Worm (Caenorhabditis elegans): ENCODE data around the gene lipl-8.

- TF ChIP-seq ama-1 (optimal IDR thresholded peaks at IDR 0.05): no peak
- no peak for TF ChIP-seq B0310.2 (tag; optimal IDR thresholded peaks at IDR 0.05)
- TF ChIP-seq pes-1 (GFP tag; IDR thresholded peaks at IDR 0.05): no peak
- TF ChIP-seq sea-1 (GFP tag; conservative IDR thresholded peaks at IDR 0.05): no peak
- TF ChIP-seq hmg-4 (GFP tag; optimal IDR thresholded peaks at IDR 0.05): no peak
- no peak for TF ChIP-seq tbx-11 (GFP tag; IDR thresholded peaks at IDR 0.05)
- no peak for TF ChIP-seq aly-1 (tag; optimal IDR thresholded peaks at IDR 0.05)
- no peak for TF ChIP-seq F13C5.2 (tag; optimal IDR thresholded peaks at IDR 0.05)
- no peak for TF ChIP-seq scrt-1 (GFP tag; IDR thresholded peaks at IDR 0.05)
- TF ChIP-seq tra-4 (tag; optimal IDR thresholded peaks at IDR 0.05): no peak
Measured at ce11 chrV:14695713-14696112, 52.8 kb downstream of the lipl-8 start.
